Fruit fly (Drosophila melanogaster) whole organism, larva: ENCODE measurements around the gene GATAe.

Experiments used
- noc ChIP-seq: fragments of 200-800 bp; sonication (Bioruptor generic); optimal IDR thresholded peaks from 3 replicates; lab custom pipeline; 2019; ENCODE audit warnings: missing biosample characterization, mild to moderate bottlenecking, missing genetic modification characterization, moderate library complexity

GATAe gene

dm6 chr3R:16024110-16024509 lies 15.2 kb downstream of the GATAe start:
- no peak for TF ChIP-seq noc (tag; lab: Kevin White, UChicago)

dm6 chr3R:16025587-16026223 lies 16.8 kb downstream of the GATAe start, which contains the start of gene pnr:
pnr (plus strand) TSS chr3R:16026079.
- no peak for TF ChIP-seq noc (tag; lab: Kevin White, UChicago)

- no peak for TF ChIP-seq noc (tag; lab: Kevin White, UChicago)
Measured at dm6 chr3R:16028651-16029050, 19.7 kb downstream of the GATAe start.

- no peak for TF ChIP-seq noc (tag; lab: Kevin White, UChicago)
Measured at dm6 chr3R:16029584-16029983, 20.7 kb downstream of the GATAe start.

- TF ChIP-seq noc (tag; lab: Kevin White, UChicago): no peak
Measured at dm6 chr3R:16030445-16030844, 21.5 kb downstream of the GATAe start.

- no peak for TF ChIP-seq noc (tag; lab: Kevin White, UChicago)
Measured at dm6 chr3R:16033727-16034126, 24.8 kb downstream of the GATAe start.

dm6 chr3R:16034186-16034585 lies 25.3 kb downstream of the GATAe start:
- TF ChIP-seq noc (tag; lab: Kevin White, UChicago): no peak

- no peak for TF ChIP-seq noc (tag; lab: Kevin White, UChicago)
Measured at dm6 chr3R:16038049-16038448, 29.1 kb downstream of the GATAe start.

dm6 chr3R:16039557-16039956 lies 30.7 kb downstream of the GATAe start:
- TF ChIP-seq noc (tag; lab: Kevin White, UChicago): no peak

- TF ChIP-seq noc (tag; lab: Kevin White, UChicago): no peak
Measured at dm6 chr3R:16040925-16041324, 32.0 kb downstream of the GATAe start.

- no peak for TF ChIP-seq noc (tag; lab: Kevin White, UChicago)
Measured at dm6 chr3R:16042137-16042899, 33.4 kb downstream of the GATAe start.

- TF ChIP-seq noc (tag; lab: Kevin White, UChicago): no peak
Measured at dm6 chr3R:16042900-16043548, 34.1 kb downstream of the GATAe start, which contains the start of gene Jhbp4. Jhbp4 (plus strand) TSS chr3R:16043498.

dm6 chr3R:16046030-16046429 lies 37.1 kb downstream of the GATAe start, which contains the start of gene Jhbp5:
Jhbp5 (minus strand) TSS chr3R:16046130.
- no peak for TF ChIP-seq noc (tag; lab: Kevin White, UChicago)

- TF ChIP-seq noc (tag; lab: Kevin White, UChicago): peak; percentile 36
Measured at dm6 chr3R:16049369-16049768, 40.5 kb downstream of the GATAe start, which contains the start of the genes IKKbeta and CG5013. IKKbeta (minus strand) TSS chr3R:16049421. CG5013 (plus strand) TSS chr3R:16049670.

- no peak for TF ChIP-seq noc (tag; lab: Kevin White, UChicago)
Measured at dm6 chr3R:16050621-16051328, 41.9 kb downstream of the GATAe start, which contains the start of gene msps. msps (plus strand) TSS chr3R:16050801.
